Fruit fly (Drosophila melanogaster) whole organism, embryonic: ENCODE results near the gene CG11920.

ENCODE experiments used
- Atf3 ChIP-seq: fragments of 200-800 bp; sonication (Bioruptor generic); optimal IDR thresholded peaks from 3 replicates; lab custom pipeline; 2016; ENCODE audit warnings: missing biosample characterization, missing genetic modification characterization
- Atf6 ChIP-seq: fragments of 200-800 bp; sonication (Bioruptor generic); IDR thresholded peaks from 2 replicates; pipeline ENCODE4 v1.3.6; 2022; ENCODE audit warnings: missing biosample characterization, missing genetic modification characterization
- B-H2 ChIP-seq: fragments of 200-800 bp; sonication (Bioruptor generic); optimal IDR thresholded peaks from 2 replicates; lab custom pipeline; 2018; ENCODE audit warnings: missing biosample characterization, mild to moderate bottlenecking, missing genetic modification characterization
- BEAF-32 ChIP-seq: fragments of 200-800 bp; sonication (Bioruptor generic); optimal IDR thresholded peaks from 3 replicates; lab custom pipeline; 2017; ENCODE audit warnings: missing biosample characterization, missing genetic modification characterization, mild to moderate bottlenecking, moderate library complexity, missing genetic modification reagents
- Bgb ChIP-seq: fragments of 200-800 bp; sonication (Bioruptor generic); IDR thresholded peaks from 2 replicates; pipeline ENCODE4 v1.3.6; 2022; ENCODE audit warnings: missing biosample characterization, missing genetic modification characterization; ENCODE audit not compliant: partially characterized antibody
- CG1024 ChIP-seq: fragments of 200-800 bp; sonication (Bioruptor generic); IDR thresholded peaks from 2 replicates; pipeline ENCODE4 v1.3.6; 2022; ENCODE audit warnings: missing biosample characterization, missing genetic modification characterization
- CG11696 ChIP-seq: fragments of 200-800 bp; sonication (Bioruptor generic); IDR thresholded peaks from 2 replicates; pipeline ENCODE4 v1.3.6; 2022; ENCODE audit warnings: missing biosample characterization, missing genetic modification characterization
- CG12155 ChIP-seq: fragments of 200-800 bp; sonication (Bioruptor generic); optimal IDR thresholded peaks from 3 replicates; lab custom pipeline; 2016; ENCODE audit warnings: missing biosample characterization, missing genetic modification characterization
- CG15514 ChIP-seq: fragments of 200-800 bp; sonication (Bioruptor generic); optimal IDR thresholded peaks from 3 replicates; lab custom pipeline; 2017; ENCODE audit warnings: missing biosample characterization, missing genetic modification characterization, mild to moderate bottlenecking, moderate library complexity, missing genetic modification reagents
- CG17829 ChIP-seq: fragments of 200-800 bp; optimal IDR thresholded peaks from 2 replicates; lab custom pipeline; 2019; ENCODE audit warnings: missing biosample characterization, mild to moderate bottlenecking, missing genetic modification characterization, moderate library complexity
- CG18619 ChIP-seq: fragments of 200-800 bp; sonication (Bioruptor generic); optimal IDR thresholded peaks from 3 replicates; lab custom pipeline; 2017; ENCODE audit warnings: missing biosample characterization, mild to moderate bottlenecking, missing genetic modification characterization
- CG18764 ChIP-seq: fragments of 200-800 bp; sonication (Bioruptor generic); optimal IDR thresholded peaks from 3 replicates; lab custom pipeline; 2016; ENCODE audit warnings: missing biosample characterization, missing genetic modification characterization
- CG31224 ChIP-seq: fragments of 200-800 bp; sonication (Bioruptor generic); IDR thresholded peaks from 2 replicates; pipeline ENCODE4 v1.3.6; 2022; ENCODE audit warnings: missing biosample characterization, missing genetic modification characterization
- CG4328 ChIP-seq: fragments of 200-800 bp; sonication (Bioruptor generic); optimal IDR thresholded peaks from 3 replicates; lab custom pipeline; 2017; ENCODE audit warnings: missing biosample characterization, missing genetic modification reagents, missing genetic modification characterization
- CG7987 ChIP-seq: fragments of 200-800 bp; sonication (Bioruptor generic); optimal IDR thresholded peaks from 2 replicates; lab custom pipeline; 2018; ENCODE audit warnings: missing biosample characterization, mild to moderate bottlenecking, missing genetic modification characterization, moderate library complexity
- CG9215 ChIP-seq: fragments of 200-800 bp; sonication (Bioruptor generic); IDR thresholded peaks from 2 replicates; pipeline ENCODE4 v1.3.6; 2022; ENCODE audit warnings: missing biosample characterization, missing genetic modification characterization
- CG9609 ChIP-seq: fragments of 200-800 bp; sonication (Bioruptor generic); optimal IDR thresholded peaks from 3 replicates; lab custom pipeline; 2016; ENCODE audit warnings: missing biosample characterization, missing genetic modification characterization
- Chrac-16 ChIP-seq: fragments of 200-800 bp; sonication (Bioruptor generic); optimal IDR thresholded peaks from 3 replicates; lab custom pipeline; 2016; ENCODE audit warnings: missing biosample characterization, missing genetic modification characterization
- CkIIα-i1 ChIP-seq: fragments of 200-800 bp; sonication (Bioruptor generic); IDR thresholded peaks from 2 replicates; pipeline ENCODE4 v1.3.6; 2022; ENCODE audit warnings: missing biosample characterization, missing genetic modification characterization
- Dek ChIP-seq: fragments of 200-800 bp; sonication (Bioruptor generic); optimal IDR thresholded peaks from 3 replicates; lab custom pipeline; 2019; ENCODE audit warnings: missing biosample characterization, mild to moderate bottlenecking, missing genetic modification characterization, moderate library complexity
- Ets97D ChIP-seq: fragments of 200-800 bp; sonication (Bioruptor generic); optimal IDR thresholded peaks from 3 replicates; lab custom pipeline; 2016; ENCODE audit warnings: missing biosample characterization, missing genetic modification characterization
- HHEX ChIP-seq: fragments of 200-800 bp; sonication (Bioruptor generic); optimal IDR thresholded peaks from 3 replicates; lab custom pipeline; 2017; ENCODE audit warnings: missing biosample characterization, mild to moderate bottlenecking, missing genetic modification characterization, missing genetic modification reagents
- Med ChIP-seq: fragments of 200-800 bp; sonication (Bioruptor generic); peaks from one replicate; lab custom pipeline; 2016; ENCODE audit warnings: missing biosample characterization, missing genetic modification characterization, mild to moderate bottlenecking, inconsistent platforms, moderate library complexity
- Meics ChIP-seq: fragments of 200-800 bp; sonication (Bioruptor generic); optimal IDR thresholded peaks from 2 replicates; lab custom pipeline; 2017; ENCODE audit warnings: missing biosample characterization, mild to moderate bottlenecking, missing genetic modification characterization
- PHDP ChIP-seq: fragments of 200-800 bp; sonication (Bioruptor generic); optimal IDR thresholded peaks from 3 replicates; lab custom pipeline; 2018; ENCODE audit warnings: missing biosample characterization, mild to moderate bottlenecking, missing genetic modification characterization, moderate library complexity
- Tbp ChIP-seq: fragments of >200 bp; optimal IDR thresholded peaks from 2 replicates; lab custom pipeline; 2018; ENCODE audit warnings: missing biosample characterization, missing genetic modification characterization
- Vsx1 ChIP-seq: fragments of 200-800 bp; sonication (Bioruptor generic); optimal IDR thresholded peaks from 2 replicates; lab custom pipeline; 2017; ENCODE audit warnings: missing biosample characterization, mild to moderate bottlenecking, missing genetic modification characterization, missing genetic modification reagents
- YL-1 ChIP-seq: fragments of 200-800 bp; sonication (Bioruptor generic); optimal IDR thresholded peaks from 3 replicates; lab custom pipeline; 2017; ENCODE audit warnings: missing biosample characterization, mild to moderate bottlenecking, missing genetic modification characterization
- al ChIP-seq: fragments of 200-800 bp; sonication (Bioruptor generic); IDR thresholded peaks from 2 replicates; pipeline ENCODE4 v1.3.6; 2022; ENCODE audit warnings: missing biosample characterization, missing genetic modification characterization
- ara ChIP-seq: fragments of 200-800 bp; sonication (Bioruptor generic); IDR thresholded peaks from 2 replicates; pipeline ENCODE4 v1.3.6; 2022; ENCODE audit warnings: missing biosample characterization, missing genetic modification characterization
- chinmo ChIP-seq: fragments of 200-800 bp; sonication (Bioruptor generic); IDR thresholded peaks from 4 replicates; pipeline ENCODE4 v1.3.6; 2022; ENCODE audit warnings: missing biosample characterization, missing genetic modification characterization; ENCODE audit not compliant: partially characterized antibody
- crol ChIP-seq: fragments of 200-800 bp; sonication (Bioruptor generic); IDR thresholded peaks from 2 replicates; pipeline ENCODE4 v1.3.6; 2022; ENCODE audit warnings: missing biosample characterization, missing genetic modification characterization
- dpn ChIP-seq, 2 experiments: fragments of 200-800 bp; sonication (Bioruptor generic); optimal IDR thresholded peaks; 3 replicates each; lab custom pipeline; 2016; ENCODE audit warnings: missing biosample characterization in 2 of 2, missing genetic modification characterization in 2 of 2
- dysf ChIP-seq: fragments of 200-800 bp; sonication (Bioruptor generic); IDR thresholded peaks from 3 replicates; pipeline ENCODE4 v1.3.6; 2022; ENCODE audit warnings: missing biosample characterization, missing genetic modification characterization
- gsb ChIP-seq: fragments of 200-800 bp; sonication (Bioruptor generic); IDR thresholded peaks from 2 replicates; pipeline ENCODE4 v1.3.6; 2022; ENCODE audit warnings: missing biosample characterization, missing genetic modification characterization
- hkb ChIP-seq, 2 experiments: fragments of 200-800 bp in 1 of 2; fragments of >200 bp in 1 of 2; sonication (Bioruptor generic) in 1 of 2; IDR thresholded peaks in 1 of 2; optimal IDR thresholded peaks in 1 of 2; 2 replicates each; pipeline versions ENCODE4 v1.3.6 to Lab custom; 2017 to 2022; ENCODE audit warnings: missing biosample characterization in 1 of 2, missing genetic modification characterization in 1 of 2
- kay ChIP-seq: fragments of 200-800 bp; sonication (Bioruptor generic); optimal IDR thresholded peaks from 2 replicates; lab custom pipeline; 2016; ENCODE audit warnings: missing biosample characterization, missing genetic modification characterization
- nerfin-1 ChIP-seq: fragments of 200-800 bp; sonication (Bioruptor generic); optimal IDR thresholded peaks from 3 replicates; lab custom pipeline; 2019; ENCODE audit warnings: missing biosample characterization, mild to moderate bottlenecking, missing genetic modification characterization, moderate library complexity
- pho ChIP-seq: fragments of 200-800 bp; sonication (Bioruptor generic); optimal IDR thresholded peaks from 2 replicates; lab custom pipeline; 2016; ENCODE audit warnings: missing biosample characterization, missing genetic modification characterization
- shn ChIP-seq: fragments of 200-800 bp; sonication (Bioruptor generic); optimal IDR thresholded peaks from 3 replicates; lab custom pipeline; 2016; ENCODE audit warnings: missing biosample characterization, missing genetic modification characterization
- slp2 ChIP-seq: fragments of 200-800 bp; sonication (Bioruptor generic); optimal IDR thresholded peaks from 2 replicates; lab custom pipeline; 2016; ENCODE audit warnings: missing biosample characterization, missing genetic modification characterization
- sob ChIP-seq: fragments of 200-800 bp; sonication (Bioruptor generic); IDR thresholded peaks from 2 replicates; pipeline ENCODE4 v1.3.6; 2022; ENCODE audit warnings: missing biosample characterization, missing genetic modification characterization
- toy ChIP-seq: fragments of 200-800 bp; sonication (Bioruptor generic); IDR thresholded peaks from 2 replicates; pipeline ENCODE4 v1.3.6; 2022; ENCODE audit warnings: missing biosample characterization, missing genetic modification characterization
- trh ChIP-seq: fragments of 200-800 bp; sonication (Bioruptor generic); optimal IDR thresholded peaks from 2 replicates; lab custom pipeline; 2016; ENCODE audit warnings: missing biosample characterization, missing genetic modification characterization
- vvl ChIP-seq: fragments of 200-800 bp; sonication (Bioruptor generic); IDR thresholded peaks from 2 replicates; pipeline ENCODE4 v1.3.6; 2022; ENCODE audit warnings: missing biosample characterization, missing genetic modification characterization
- wek ChIP-seq: fragments of 200-800 bp; sonication (Bioruptor generic); optimal IDR thresholded peaks from 3 replicates; lab custom pipeline; 2018; ENCODE audit warnings: missing biosample characterization, mild to moderate bottlenecking, missing genetic modification characterization, moderate library complexity
- zen ChIP-seq: fragments of 200-800 bp; sonication (Bioruptor generic); optimal IDR thresholded peaks from 3 replicates; lab custom pipeline; 2018; ENCODE audit warnings: missing biosample characterization, mild to moderate bottlenecking, missing genetic modification characterization, moderate library complexity
- zfh1 ChIP-seq: fragments of 200-800 bp; sonication (Bioruptor generic); IDR thresholded peaks from 3 replicates; pipeline ENCODE4 v1.3.6; 2022; ENCODE audit warnings: missing biosample characterization, missing genetic modification characterization

The CG11920 gene

dm6 chr3R:25027281-25028219, 47.1 kb upstream of the CG11920 start (continued):
- TF ChIP-seq CG4328, result peak; percentile 23
- peak; percentile 43 for TF ChIP-seq PHDP
- peak; percentile 70 for TF ChIP-seq Med (GFP tag; lab: Kevin White, UChicago)
- no peak for TF ChIP-seq CG7987
- peak; percentile 75 for TF ChIP-seq Meics (GFP tag; lab: Kevin White, UChicago)
- TF ChIP-seq dysf (GFP tag; lab: Robert Waterston, UW), result peak; percentile 52; the same call in 2 of the 3 replicates
- TF ChIP-seq CkIIα-i1 (GFP tag; lab: Robert Waterston, UW), result no peak
- no peak for TF ChIP-seq shn (GFP tag; lab: Kevin White, UChicago)
- TF ChIP-seq slp2 (GFP tag; lab: Kevin White, UChicago), result no peak
- no peak for TF ChIP-seq Atf3 (GFP tag; lab: Kevin White, UChicago)
- TF ChIP-seq CG11696, result no peak
- TF ChIP-seq CG18764, result no peak
- TF ChIP-seq CG15514, result peak; percentile 14
- TF ChIP-seq Ets97D, result no peak
- peak; percentile 9 for TF ChIP-seq CG9609 (GFP tag; lab: Kevin White, UChicago)
- no peak for TF ChIP-seq BEAF-32 (GFP tag; lab: Kevin White, UChicago)
- peak; percentile 44 for TF ChIP-seq pho (GFP tag; lab: Kevin White, UChicago)
- TF ChIP-seq Chrac-16, result peak; percentile 13
- TF ChIP-seq wek (GFP tag; lab: Kevin White, UChicago), result no peak
- TF ChIP-seq CG31224, result peak; percentile 99
- peak; percentile 4 for TF ChIP-seq CG17829
- TF ChIP-seq gsb, result no peak
- TF ChIP-seq zfh1 (GFP tag; lab: Robert Waterston, UW), result no peak
- TF ChIP-seq nerfin-1 (tag; lab: Kevin White, UChicago), result peak; percentile 11
- TF ChIP-seq chinmo (GFP tag; lab: Robert Waterston, UW), result no peak
- peak in 1 of 2 experiments; percentile 45 for TF ChIP-seq dpn (GFP tag; optimal IDR thresholded peaks at IDR 0.05; lab: Kevin White, UChicago)
- no peak for TF ChIP-seq vvl (GFP tag; lab: Robert Waterston, UW)
- TF ChIP-seq crol, result no peak
- TF ChIP-seq toy (GFP tag; lab: Robert Waterston, UW), result no peak
- TF ChIP-seq trh, result no peak
- peak; percentile 26; the same call in 1 of the 2 replicates for TF ChIP-seq sob (GFP tag; lab: Robert Waterston, UW)
- TF ChIP-seq CG12155 (GFP tag; lab: Kevin White, UChicago), result peak; percentile 28
- 0 out of 2 replicates have a peak, but pooled peaks have one; percentile 21 for TF ChIP-seq CG9215 (GFP tag; lab: Robert Waterston, UW)
- peak; percentile 64 for TF ChIP-seq CG18619 (GFP tag; lab: Kevin White, UChicago)
- TF ChIP-seq Bgb, result 0 out of 2 replicates have a peak, but pooled peaks have one; percentile 28
- TF ChIP-seq Tbp (GFP tag; lab: Kevin White, UChicago), result no peak
- no peak for TF ChIP-seq ara
- TF ChIP-seq hkb (optimal IDR thresholded peaks at IDR 0.05; lab: Kevin White, UChicago), result no peak
- peak; percentile 40; the same call in 1 of the 2 replicates for TF ChIP-seq hkb (GFP tag; IDR thresholded peaks at IDR 0.05; lab: Robert Waterston, UW)
- peak; percentile 61 for TF ChIP-seq HHEX (GFP tag; lab: Kevin White, UChicago)
- no peak for TF ChIP-seq Dek (tag; lab: Kevin White, UChicago)
- TF ChIP-seq B-H2, result peak; percentile 29
- TF ChIP-seq Atf6, result peak; percentile 32; the same call in 1 of the 2 replicates
- no peak for TF ChIP-seq zen (tag; lab: Kevin White, UChicago)
- no peak for TF ChIP-seq CG1024 (GFP tag; lab: Robert Waterston, UW)
- peak; percentile 50 for TF ChIP-seq kay (GFP tag; lab: Kevin White, UChicago)
- peak; percentile 23 for TF ChIP-seq YL-1 (GFP tag; lab: Kevin White, UChicago)
- 0 out of 2 replicates have a peak, but pooled peaks have one; percentile 14 for TF ChIP-seq al
- TF ChIP-seq Vsx1 (GFP tag; lab: Kevin White, UChicago), result no peak
